Worm (Caenorhabditis elegans): ENCODE data around the gene F55C10.4.

- TF ChIP-seq nhr-85 (tag) (no peak), unc-62 (GFP tag; optimal IDR thresholded peaks at IDR 0.05) (no peak), tbx-2 (tag; optimal IDR thresholded peaks at IDR 0.05) (no peak), lin-14 (GFP tag; optimal IDR thresholded peaks at IDR 0.05) (peak; percentile 47)
Observed at ce11 chrV:11351263-11351662, 35.3 kb upstream of the F55C10.4 start.
